Worm (Caenorhabditis elegans): Measurements from ENCODE around the gene F35H12.5.
A peak's percentile ranks its signal among the peaks of the same experiment; 100 is the strongest.

Gene F35H12.5

DNA sequence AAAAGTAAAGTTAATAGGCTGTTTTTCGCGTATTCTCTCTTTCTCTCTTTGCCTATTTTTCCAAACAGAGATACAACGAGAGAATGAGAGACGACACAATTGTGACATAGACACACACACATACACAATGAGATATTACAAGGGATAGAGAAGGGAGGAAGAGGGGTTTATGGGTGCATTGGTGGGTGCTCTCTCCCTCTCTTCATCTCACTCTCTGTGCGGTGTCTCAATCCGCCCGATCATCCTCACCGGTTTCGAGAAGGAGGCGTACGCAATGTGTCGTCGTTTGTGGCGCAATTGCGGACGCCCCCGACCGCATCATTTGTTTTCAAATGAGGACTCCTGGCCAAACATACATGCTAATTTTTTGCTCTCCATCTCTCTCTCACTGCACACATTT lies 31.3 kb downstream of the F35H12.5 start (continued):
- TF ChIP-seq snpc-4 (GFP tag; optimal IDR thresholded peaks at IDR 0.05) (peak; percentile 37), snpc-4 (tag; optimal IDR thresholded peaks at IDR 0.05) (peak in 3 of 4 experiments; percentile 27 to 67 (median 37)), hlh-12 (tag; optimal IDR thresholded peaks at IDR 0.05) (no peak), C06A6.2 (GFP tag; conservative IDR thresholded peaks at IDR 0.05) (peak; percentile 59), nfya-2 (GFP tag; IDR thresholded peaks at IDR 0.05) (no peak), madf-10 (tag; optimal IDR thresholded peaks at IDR 0.05) (peak; percentile 71), F57C9.4 (tag; optimal IDR thresholded peaks at IDR 0.05) (no peak), ztf-26 (tag; optimal IDR thresholded peaks at IDR 0.05) (no peak), chd-7 (tag; optimal IDR thresholded peaks at IDR 0.05) (peak; percentile 59), aptf-3 (GFP tag; IDR thresholded peaks at IDR 0.05) (no peak), lin-54 (GFP tag; optimal IDR thresholded peaks at IDR 0.05) (peak; percentile 38), ccch-3 (GFP tag; optimal IDR thresholded peaks at IDR 0.05) (no peak), zfh-2 (GFP tag; conservative IDR thresholded peaks at IDR 0.05) (peak; percentile 97), hrde-1 (tag; optimal IDR thresholded peaks at IDR 0.05; ENCODE audit: borderline replicate concordance) (no peak), atf-7 (tag; optimal IDR thresholded peaks at IDR 0.05) (peak; percentile 20), die-1 (tag; optimal IDR thresholded peaks at IDR 0.05) (peak; percentile 28), lir-1 (GFP tag; conservative IDR thresholded peaks at IDR 0.05) (no peak), repo-1 (tag; optimal IDR thresholded peaks at IDR 0.05) (no peak), ztf-3 (GFP tag; optimal IDR thresholded peaks at IDR 0.05) (no peak), Y95B8A.8 (GFP tag; IDR thresholded peaks at IDR 0.05) (0 out of 2 replicates have a peak, but pooled peaks have one; percentile 27), bed-1 (GFP tag; IDR thresholded peaks at IDR 0.05) (no peak), lin-40 (tag; optimal IDR thresholded peaks at IDR 0.05) (peak; percentile 90), ztf-18 (tag; optimal IDR thresholded peaks at IDR 0.05) (no peak), him-1 (tag; optimal IDR thresholded peaks at IDR 0.05) (no peak), attf-5 (GFP tag; optimal IDR thresholded peaks at IDR 0.05) (peak; percentile 80), nhr-90 (tag; optimal IDR thresholded peaks at IDR 0.05) (no peak), bed-2 (GFP tag; IDR thresholded peaks at IDR 0.05) (0 out of 2 replicates have a peak, but pooled peaks have one; percentile 42), let-526 (GFP tag; IDR thresholded peaks at IDR 0.05) (no peak), nhr-80 (tag; optimal IDR thresholded peaks at IDR 0.05) (peak; percentile 46), rpc-1 (optimal IDR thresholded peaks at IDR 0.05) (no peak), rpc-1 (tag; optimal IDR thresholded peaks at IDR 0.05) (no peak), F33H1.4 (GFP tag; IDR thresholded peaks at IDR 0.05) (no peak), mes-4 (tag; optimal IDR thresholded peaks at IDR 0.05) (no peak), snpc-1.3 (tag; optimal IDR thresholded peaks at IDR 0.05; ENCODE audit: insufficient read depth) (no peak), ztf-28 (GFP tag; IDR thresholded peaks at IDR 0.05) (no peak), K12H6.12 (tag; optimal IDR thresholded peaks at IDR 0.05) (peak; percentile 97), akir-1 (GFP tag; optimal IDR thresholded peaks at IDR 0.05) (peak; percentile 53), Y53F4B.3 (GFP tag; IDR thresholded peaks at IDR 0.05) (no peak), attf-6 (GFP tag; IDR thresholded peaks at IDR 0.05) (no peak), somi-1 (GFP tag; optimal IDR thresholded peaks at IDR 0.05) (peak; percentile 83), F57A8.1 (GFP tag; optimal IDR thresholded peaks at IDR 0.05) (no peak), sdz-38 (tag; optimal IDR thresholded peaks at IDR 0.05) (no peak), cebp-1 (GFP tag; IDR thresholded peaks at IDR 0.05) (0 out of 2 replicates have a peak, but pooled peaks have one; percentile 21), cebp-1 (tag; optimal IDR thresholded peaks at IDR 0.05) (peak; percentile 84), unc-130 (GFP tag; optimal IDR thresholded peaks at IDR 0.05) (no peak), ama-1 (optimal IDR thresholded peaks at IDR 0.05) (no peak), ama-1 (GFP tag; optimal IDR thresholded peaks at IDR 0.05) (no peak), let-607 (tag; optimal IDR thresholded peaks at IDR 0.05) (peak in 1 of 2 experiments; percentile 28), snpc-3.4 (tag; optimal IDR thresholded peaks at IDR 0.05) (no peak), ztf-22 (GFP tag; optimal IDR thresholded peaks at IDR 0.05) (no peak)
